Worm (Caenorhabditis elegans) whole organism, L1 larva: ENCODE measurements around the gene F08F3.1.

Experiments
- C34B4.2 ChIP-seq: sonication (generic microtip); optimal IDR thresholded peaks from 2 replicates; lab custom pipeline; 2017; ENCODE audit warnings: mild to moderate bottlenecking, missing genetic modification characterization, missing compliant biosample characterization
- ama-1 ChIP-seq: fragments of 150-350 bp; optimal IDR thresholded peaks from 2 replicates; lab custom pipeline; 2014
- blmp-1 ChIP-seq: fragments of 150-350 bp; optimal IDR thresholded peaks from 2 replicates; lab custom pipeline; 2014; ENCODE audit warnings: missing biosample characterization, missing genetic modification characterization
- ceh-82 ChIP-seq, 3 experiments: fragments of 150-350 bp in 1 of 3; sonication (generic microtip) in 2 of 3; optimal IDR thresholded peaks; 2 replicates each; lab custom pipeline; 2014 to 2017; ENCODE audit warnings: missing biosample characterization in 3 of 3, missing genetic modification characterization in 3 of 3
- ces-1 ChIP-seq: fragments of 150-350 bp; optimal IDR thresholded peaks from 2 replicates; lab custom pipeline; 2014; ENCODE audit warnings: missing biosample characterization, missing genetic modification reagents, missing genetic modification characterization
- fkh-10 ChIP-seq: sonication (generic microtip); optimal IDR thresholded peaks from 2 replicates; lab custom pipeline; 2017; ENCODE audit warnings: missing biosample characterization, missing genetic modification reagents, missing genetic modification characterization
- hpl-2 ChIP-seq: fragments of 150-350 bp; optimal IDR thresholded peaks from 2 replicates; lab custom pipeline; 2014; ENCODE audit warnings: missing biosample characterization, missing genetic modification reagents, missing genetic modification characterization
- lin-35 ChIP-seq, 2 experiments: fragments of 150-350 bp; optimal IDR thresholded peaks; 2 replicates each; lab custom pipeline; 2014; ENCODE audit warnings: missing biosample characterization in 2 of 2, missing genetic modification characterization in 2 of 2, missing genetic modification reagents in 2 of 2
- lin-39 ChIP-seq: fragments of 150-350 bp; optimal IDR thresholded peaks from 2 replicates; lab custom pipeline; 2014; ENCODE audit warnings: missing biosample characterization, missing genetic modification reagents, missing genetic modification characterization
- mep-1 ChIP-seq: fragments of 150-350 bp; optimal IDR thresholded peaks from 2 replicates; lab custom pipeline; 2014; ENCODE audit warnings: missing biosample characterization, missing genetic modification characterization
- nhr-77 ChIP-seq: fragments of 150-350 bp; optimal IDR thresholded peaks from 2 replicates; lab custom pipeline; 2014; ENCODE audit warnings: missing biosample characterization, missing genetic modification characterization
- snpc-4 ChIP-seq: fragments of 150-350 bp; optimal IDR thresholded peaks from 2 replicates; lab custom pipeline; 2014; ENCODE audit warnings: missing biosample characterization, missing genetic modification characterization
- zag-1 ChIP-seq: fragments of 150-350 bp; optimal IDR thresholded peaks from 2 replicates; lab custom pipeline; 2014; ENCODE audit warnings: missing biosample characterization, missing genetic modification characterization
- ztf-11 ChIP-seq, 2 experiments: sonication (generic microtip); optimal IDR thresholded peaks; 2 replicates each; lab custom pipeline; 2016 to 2017; ENCODE audit warnings: missing genetic modification characterization in 2 of 2, missing biosample characterization in 1 of 2, missing compliant biosample characterization in 1 of 2

ce11 chrV:5444037-5444436 is 1.9 kb upstream of the F08F3.1 start:
- no peak for TF ChIP-seq ama-1 (lab: Kevin White, UChicago)
- no peak for TF ChIP-seq zag-1 (tag; lab: Kevin White, UChicago)
- no peak for TF ChIP-seq ztf-11 (tag; optimal IDR thresholded peaks at IDR 0.05; lab: Kevin White, UChicago)
- no peak for TF ChIP-seq nhr-77 (tag; lab: Kevin White, UChicago)
- TF ChIP-seq lin-39 = no peak
- TF ChIP-seq snpc-4 (tag; lab: Kevin White, UChicago) = no peak
- no peak for TF ChIP-seq ces-1 (GFP tag; lab: Kevin White, UChicago)
- TF ChIP-seq ceh-82 (tag; optimal IDR thresholded peaks at IDR 0.05; lab: Kevin White, UChicago) = no peak
- TF ChIP-seq fkh-10 = no peak
- TF ChIP-seq mep-1 (tag; lab: Kevin White, UChicago) = no peak
- no peak for TF ChIP-seq lin-35 (GFP tag; optimal IDR thresholded peaks at IDR 0.05; lab: Kevin White, UChicago)
- no peak for TF ChIP-seq blmp-1 (tag; lab: Kevin White, UChicago)
- TF ChIP-seq hpl-2 (GFP tag; lab: Kevin White, UChicago) = no peak
- no peak for TF ChIP-seq C34B4.2 (tag; lab: Kevin White, UChicago)
